Worm (Caenorhabditis elegans) whole organism, dauer: Measurements from ENCODE around the gene vps-37.

ENCODE experiments used
- unc-62 ChIP-seq: sonication (generic microtip); optimal IDR thresholded peaks from 2 replicates; lab custom pipeline; 2017; ENCODE audit warnings: missing biosample characterization, missing genetic modification reagents, missing genetic modification characterization

Gene vps-37

DNA sequence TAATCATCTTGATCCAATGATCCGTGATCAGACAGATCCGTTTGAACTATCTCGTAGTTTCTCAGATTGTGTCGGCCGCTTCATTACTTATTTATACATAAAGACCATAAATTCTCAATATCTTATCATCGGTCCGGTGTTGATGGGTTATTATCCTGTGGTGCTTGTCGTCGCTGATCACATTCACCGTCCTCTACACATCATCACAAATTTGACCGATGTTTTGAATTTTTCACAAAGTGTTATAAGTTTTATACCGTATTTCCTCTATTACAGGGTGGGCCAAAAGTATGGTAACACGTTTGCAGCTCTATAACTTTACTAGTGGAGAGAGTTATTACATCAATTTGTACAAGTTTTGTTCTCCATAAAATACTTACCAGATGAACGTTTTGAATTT, 4.5 kb upstream of the vps-37 start:
- TF ChIP-seq unc-62 (GFP tag; lab: Kevin White, UChicago): no peak

DNA sequence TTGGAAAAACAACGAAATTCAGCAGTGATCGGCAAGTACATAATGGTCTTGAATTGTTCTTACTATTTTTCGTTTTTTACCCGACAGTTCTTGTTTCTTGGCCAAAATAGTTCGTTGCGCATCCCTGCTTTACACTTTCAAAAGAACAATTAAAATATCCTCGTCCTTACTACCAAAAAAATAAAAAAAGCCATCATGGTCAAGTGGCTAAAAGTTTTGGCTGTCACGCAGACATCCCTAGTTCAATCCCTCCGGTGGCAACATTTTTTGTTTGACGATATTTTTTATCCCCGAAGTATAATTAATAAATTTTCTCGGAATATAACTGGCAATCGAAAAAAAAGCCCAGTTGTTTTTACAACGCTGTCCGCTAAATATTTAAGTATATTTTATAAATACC, 613 bp upstream of the vps-37 start:
- TF ChIP-seq unc-62 (GFP tag; lab: Kevin White, UChicago): no peak

DNA sequence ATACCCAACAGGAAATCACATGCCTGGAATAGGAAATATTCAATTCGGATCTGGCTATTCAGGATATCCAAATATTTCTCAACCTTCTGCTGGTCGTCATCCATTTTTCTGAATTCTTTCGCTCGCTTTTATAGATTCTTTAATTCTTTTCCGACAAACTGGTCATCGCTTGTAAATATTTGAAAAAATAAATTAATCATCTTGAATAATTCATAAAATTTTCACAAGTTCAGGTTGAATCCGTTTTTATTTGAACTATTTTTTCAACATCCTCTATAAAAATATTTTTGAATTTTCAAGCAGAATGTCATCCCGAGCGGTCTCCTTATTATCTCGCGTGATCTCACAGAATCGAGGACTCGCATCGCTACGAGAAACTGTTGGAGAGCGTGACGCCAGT, 906 bp downstream of the vps-37 start, which contains the start of gene mrpl-48:
TSS of gene mrpl-48 (plus strand) at position 301 of the 400 bp plus-strand sequence.
- no peak for TF ChIP-seq unc-62 (GFP tag; lab: Kevin White, UChicago)

DNA sequence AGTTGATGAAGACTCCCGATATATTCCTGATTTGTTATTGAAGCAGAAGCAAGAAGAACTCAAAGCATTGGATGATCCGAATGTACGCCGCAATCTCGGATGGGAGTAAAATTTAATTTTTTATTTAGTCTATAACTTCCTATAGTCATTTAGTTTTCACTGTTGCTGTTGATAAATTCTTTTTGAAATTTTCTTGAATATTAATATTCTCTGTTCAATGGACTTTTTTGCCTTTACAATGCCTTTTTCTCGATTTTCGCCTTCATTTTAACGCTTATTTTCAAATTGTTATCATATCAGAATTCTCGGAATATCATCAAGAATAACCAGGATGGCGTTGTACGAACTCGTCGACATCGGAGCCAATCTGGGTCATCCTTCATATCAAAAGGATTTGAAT, 1.8 kb downstream of the vps-37 start, which contains the start of gene crn-2:
TSS of gene crn-2 (plus strand) at position 301 of the 400 bp plus-strand sequence.
- no peak for TF ChIP-seq unc-62 (GFP tag; lab: Kevin White, UChicago)

DNA sequence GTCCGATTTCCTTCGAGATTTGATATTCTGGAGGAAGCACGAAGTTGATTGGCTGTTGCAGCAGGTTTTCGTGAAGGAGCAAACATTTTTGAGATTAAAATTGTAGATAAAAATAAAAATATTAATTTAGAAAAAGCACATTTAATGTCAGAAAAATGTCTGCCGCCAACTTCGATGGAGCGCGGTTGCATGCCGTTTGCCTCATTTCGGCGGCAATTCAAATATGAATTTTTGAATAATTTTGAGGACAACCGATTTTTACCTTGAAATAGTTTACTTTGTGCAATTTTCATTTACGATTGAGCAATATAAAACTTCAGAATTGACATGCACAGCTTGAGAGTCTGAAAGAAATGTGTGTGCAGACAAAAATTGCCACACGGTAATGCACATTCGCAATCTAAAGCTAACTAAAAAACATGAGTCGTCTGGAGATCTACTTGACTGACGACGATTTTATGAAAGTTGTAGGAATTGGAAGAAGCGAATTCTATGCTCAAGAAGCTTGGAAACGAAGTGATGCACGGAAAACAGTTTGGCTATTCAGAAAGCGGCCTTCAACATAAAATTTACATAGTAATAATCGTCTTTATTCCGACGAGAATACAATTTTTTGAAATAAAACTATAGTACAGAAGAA, 4.0 kb downstream of the vps-37 start, which contains the start of gene zhit-1:
TSS of gene zhit-1 (minus strand) at position 161 of the 640 bp plus-strand sequence.
- TF ChIP-seq unc-62 (GFP tag; lab: Kevin White, UChicago): no peak

DNA sequence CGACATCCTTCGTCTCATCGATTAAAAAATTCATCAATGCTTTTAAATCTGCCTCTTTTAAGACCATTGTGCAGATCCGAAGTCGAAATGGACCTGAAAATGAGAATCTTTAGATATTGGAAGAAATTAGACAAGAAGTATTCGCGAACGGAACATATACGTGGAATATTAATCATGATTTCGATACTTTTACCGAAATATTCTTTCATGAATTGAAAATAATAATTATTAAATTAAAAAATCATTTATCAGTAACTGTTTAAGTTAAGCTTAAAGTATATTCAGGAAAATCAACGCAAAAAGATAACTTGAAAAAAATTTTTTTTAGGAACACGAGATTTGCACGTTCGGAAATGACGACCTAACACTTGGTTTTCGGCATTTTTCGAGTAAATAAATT, 8.8 kb downstream of the vps-37 start, which contains the start of gene CD4.8:
TSS of gene CD4.8 (minus strand) at position 101 of the 400 bp plus-strand sequence.
- no peak for TF ChIP-seq unc-62 (GFP tag; lab: Kevin White, UChicago)

DNA sequence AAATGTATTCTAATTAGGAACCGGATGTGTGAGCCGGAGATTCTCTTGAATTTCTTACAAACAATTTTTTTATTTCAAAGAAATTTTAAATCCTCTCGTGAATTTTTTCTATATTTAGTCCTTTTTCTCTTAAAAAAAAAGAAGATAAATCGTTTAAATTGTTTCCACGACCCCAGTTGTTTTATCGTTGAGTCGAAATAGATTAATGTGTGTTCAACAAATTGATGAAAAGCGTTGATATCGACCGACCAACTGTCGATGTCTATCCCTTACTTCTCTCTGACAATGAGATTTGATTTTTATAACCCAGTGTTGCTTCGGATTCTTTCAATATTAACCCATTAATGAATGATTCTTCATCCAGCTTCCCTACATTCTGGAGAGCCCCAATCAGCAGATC, 13.8 kb downstream of the vps-37 start, which contains the start of gene CD4.1:
TSS of gene CD4.1 (plus strand) at position 301 of the 400 bp plus-strand sequence.
- no peak for TF ChIP-seq unc-62 (GFP tag; lab: Kevin White, UChicago)

DNA sequence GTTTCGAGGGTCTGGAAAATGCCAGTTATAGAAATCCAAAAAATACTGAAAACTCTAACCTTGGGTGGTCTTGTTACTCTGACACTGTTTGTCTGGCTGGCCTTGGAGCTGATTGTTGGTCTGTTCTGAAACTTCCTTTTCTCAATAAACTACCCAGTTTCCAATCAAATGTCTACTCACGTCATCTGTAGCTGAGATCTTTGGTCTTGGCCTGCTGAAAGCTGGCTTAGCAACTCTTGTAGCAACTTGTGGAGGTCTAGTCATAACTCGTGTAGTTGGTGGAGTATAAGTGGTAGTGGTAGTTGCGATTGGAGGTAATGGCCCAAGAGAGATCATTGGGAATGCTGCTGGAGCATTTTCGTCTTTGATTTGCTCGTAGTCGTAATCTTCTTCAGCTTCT, 17.7 kb downstream of the vps-37 start:
- no peak for TF ChIP-seq unc-62 (GFP tag; lab: Kevin White, UChicago)

DNA sequence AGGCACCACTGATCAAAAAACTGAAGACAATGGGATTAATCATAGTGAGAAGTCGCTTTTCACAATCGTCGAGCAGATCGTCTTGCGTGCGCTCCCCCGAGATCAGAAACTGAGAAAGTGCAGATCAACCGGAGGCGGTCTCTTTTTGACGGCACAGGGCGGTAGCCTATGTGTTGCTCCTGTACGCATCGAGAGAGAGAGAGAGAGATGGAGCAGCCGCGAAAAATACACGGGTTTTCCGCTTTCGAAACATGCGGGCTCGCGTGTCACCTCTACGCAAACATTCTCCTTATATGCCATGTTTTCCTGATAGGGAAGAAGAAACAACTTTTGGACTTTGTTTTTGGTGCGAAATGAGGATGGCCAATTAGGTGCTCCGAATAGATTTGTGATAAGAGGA, 20.6 kb downstream of the vps-37 start, which contains the start of gene lrpc-1:
TSS of gene lrpc-1 (minus strand) at position 101 of the 400 bp plus-strand sequence.
- TF ChIP-seq unc-62 (GFP tag; lab: Kevin White, UChicago): no peak

DNA sequence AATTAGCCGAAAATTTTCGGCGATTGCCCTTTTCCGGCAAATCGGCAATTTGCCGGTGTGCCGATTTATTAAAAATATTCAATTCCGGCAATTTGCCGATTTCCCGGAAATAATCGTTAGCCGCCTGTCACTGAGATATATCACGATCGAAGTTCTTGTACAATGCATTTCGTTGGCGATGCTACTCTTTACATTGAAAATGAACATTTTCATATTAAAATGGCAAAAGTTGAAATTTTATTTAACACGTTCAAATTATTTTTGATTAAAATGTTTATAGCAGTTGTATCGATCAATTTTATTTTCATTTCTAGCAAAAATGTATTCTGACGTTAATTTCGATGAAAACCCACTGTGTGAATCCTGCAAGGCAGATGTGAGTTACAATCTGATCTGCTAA, 22.2 kb downstream of the vps-37 start, which contains the start of gene M03E7.3:
TSS of gene M03E7.3 (plus strand) at position 301 of the 400 bp plus-strand sequence.
- TF ChIP-seq unc-62 (GFP tag; lab: Kevin White, UChicago): no peak

DNA sequence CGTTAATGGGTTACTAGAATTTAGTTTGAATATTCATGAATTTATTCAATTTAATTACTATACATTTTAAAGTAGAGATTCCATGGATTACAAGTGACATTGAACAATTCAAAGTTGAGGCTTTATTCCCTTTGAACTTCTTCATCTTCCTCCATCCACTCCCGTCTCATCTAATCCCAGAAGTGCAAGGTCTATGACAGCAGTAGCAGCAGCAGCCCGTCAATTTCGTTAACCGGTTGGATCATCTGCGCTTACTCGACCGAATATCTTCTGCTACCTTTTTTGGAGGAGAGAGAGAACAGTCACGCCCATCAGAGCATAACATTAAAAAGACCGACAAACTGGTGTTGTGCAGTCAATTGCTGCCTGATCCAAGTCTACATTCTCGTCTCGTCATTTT, 24.8 kb downstream of the vps-37 start, which contains the start of gene M03E7.2:
TSS of gene M03E7.2 (plus strand) at position 301 of the 400 bp plus-strand sequence.
- no peak for TF ChIP-seq unc-62 (GFP tag; lab: Kevin White, UChicago)

DNA sequence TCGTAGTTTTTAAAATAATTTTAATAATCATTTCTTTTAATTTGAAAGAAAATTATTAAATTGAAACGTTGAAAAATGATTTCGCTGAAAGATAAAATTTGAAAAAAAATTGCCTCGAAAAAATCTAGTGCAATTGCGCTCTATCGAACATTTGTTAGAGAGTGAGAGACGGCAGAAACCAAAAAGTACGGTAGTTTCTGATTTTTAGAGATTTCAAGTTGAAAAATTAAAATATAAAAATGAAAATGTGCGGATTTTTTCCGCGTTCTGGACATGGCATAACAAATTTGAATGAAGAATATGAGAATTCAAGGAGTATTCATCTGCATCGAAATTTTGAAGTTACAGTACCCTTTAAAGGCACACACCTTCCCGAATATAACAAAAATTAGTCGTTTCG, 26.9 kb downstream of the vps-37 start:
- no peak for TF ChIP-seq unc-62 (GFP tag; lab: Kevin White, UChicago)

DNA sequence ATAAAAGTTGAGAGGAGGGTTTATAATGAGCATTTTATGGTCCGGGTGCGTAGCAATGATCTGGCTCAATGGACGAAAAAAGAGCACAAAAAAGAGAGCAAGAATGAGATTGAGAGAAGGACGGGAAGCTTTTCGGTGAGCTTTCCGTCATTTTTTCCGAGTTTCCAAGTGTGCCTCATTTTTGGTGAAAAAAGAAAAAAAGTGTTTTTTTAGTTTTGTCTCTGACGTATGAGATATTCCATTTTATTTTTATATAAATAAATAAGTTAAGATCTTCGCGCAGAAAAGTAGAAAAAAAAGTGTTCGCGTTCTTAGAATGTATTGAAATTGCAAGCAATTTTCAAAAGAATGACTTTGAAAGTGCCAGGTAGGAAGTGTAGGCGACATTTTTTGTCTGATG, 27.5 kb downstream of the vps-37 start, which contains the start of gene memb-2:
TSS of gene memb-2 (minus strand) at position 101 of the 400 bp plus-strand sequence.
- no peak for TF ChIP-seq unc-62 (GFP tag; lab: Kevin White, UChicago)

DNA sequence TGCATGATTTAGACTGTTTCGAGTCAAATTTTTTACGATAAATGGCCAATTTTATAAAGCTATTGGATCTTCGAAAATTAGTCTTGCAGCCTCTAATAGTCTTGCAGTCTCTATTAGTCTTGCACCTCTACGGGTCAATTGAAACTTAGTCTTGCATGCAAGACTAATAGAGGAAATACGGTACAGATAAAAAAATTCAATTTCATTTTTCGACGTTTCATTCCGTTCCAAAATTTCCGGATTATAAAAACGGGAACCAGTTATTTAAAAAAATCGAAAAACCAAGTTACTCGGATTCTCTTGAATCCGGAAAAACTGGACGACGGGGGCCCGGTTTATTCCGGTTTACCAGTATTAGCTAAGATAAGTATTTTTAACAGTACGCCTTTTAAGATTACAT, 28.9 kb downstream of the vps-37 start, which contains the start of gene M03E7.1:
TSS of gene M03E7.1 (plus strand) at position 301 of the 400 bp plus-strand sequence.
- no peak for TF ChIP-seq unc-62 (GFP tag; lab: Kevin White, UChicago)

DNA sequence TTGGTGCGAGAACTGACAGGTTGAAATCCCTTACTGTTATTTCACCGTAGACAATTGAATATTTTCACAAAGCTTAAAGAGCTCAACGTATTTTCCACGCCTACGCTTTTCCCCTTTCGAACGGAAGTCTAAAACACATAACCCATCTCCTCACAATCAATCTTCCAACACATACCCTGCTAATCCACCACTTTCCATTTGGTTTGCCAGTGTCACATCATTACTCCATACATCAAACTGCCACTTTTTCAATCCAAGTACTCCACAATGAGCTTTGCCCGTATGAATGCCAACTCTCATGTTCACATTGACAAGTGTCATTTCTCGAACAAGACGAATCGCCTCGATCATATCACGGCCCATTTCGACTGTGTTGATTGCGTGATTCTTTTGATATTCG, 35.5 kb downstream of the vps-37 start:
- no peak for TF ChIP-seq unc-62 (GFP tag; lab: Kevin White, UChicago)

DNA sequence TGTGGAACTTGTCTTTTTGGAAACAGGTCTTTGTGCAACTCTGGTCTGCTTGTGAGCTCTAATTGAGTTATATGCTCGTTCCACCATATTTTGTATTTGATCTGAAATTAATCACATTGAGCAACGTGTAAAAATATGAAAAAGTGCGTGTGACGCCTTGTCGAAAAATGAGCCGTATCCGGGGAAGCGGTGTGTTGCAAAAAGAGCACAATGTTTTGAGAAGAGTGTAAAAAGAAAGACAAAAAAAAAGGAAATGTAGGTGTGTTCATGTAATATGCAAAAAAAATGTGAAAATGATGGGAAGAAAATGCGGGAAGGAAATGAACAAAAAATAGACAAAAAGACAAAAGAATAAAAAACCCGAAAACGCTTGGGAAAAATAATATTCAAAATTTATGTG, 38.3 kb downstream of the vps-37 start, which contains the start of gene acy-4:
TSS of gene acy-4 (minus strand) at position 101 of the 400 bp plus-strand sequence.
- no peak for TF ChIP-seq unc-62 (GFP tag; lab: Kevin White, UChicago)
